Worm (Caenorhabditis elegans) whole organism, L4/young adult: ENCODE data around the gene R01B10.2.

Source experiments
- W03F9.2 ChIP-seq: fragments of 150-350 bp; optimal IDR thresholded peaks from 2 replicates; lab custom pipeline; 2014; ENCODE audit warnings: missing biosample characterization, missing genetic modification characterization
- dao-5 ChIP-seq: sonication (generic microtip); optimal IDR thresholded peaks from 2 replicates; lab custom pipeline; 2016; ENCODE audit warnings: missing genotype, missing genetic modification characterization, moderate library complexity, missing compliant biosample characterization
- him-1 ChIP-seq: sonication (generic microtip); optimal IDR thresholded peaks from 2 replicates; lab custom pipeline; 2016; ENCODE audit warnings: missing genotype, missing genetic modification reagents, missing genetic modification characterization, missing compliant biosample characterization

ce11 chrV:6055289-6055688, 14.0 kb upstream of the R01B10.2 start, which contains the start of gene srd-20:
- TF ChIP-seq him-1 (tag; lab: Kevin White, UChicago) = no peak
- TF ChIP-seq dao-5 (tag; lab: Kevin White, UChicago) = no peak
- no peak for TF ChIP-seq W03F9.2 (tag; lab: Kevin White, UChicago)
